Worm (Caenorhabditis elegans) whole organism, L1 larva: ENCODE data around the gene nhr-109.

Source experiments
- aha-1 ChIP-seq: fragments of 150-350 bp; optimal IDR thresholded peaks from 2 replicates; lab custom pipeline; 2014; ENCODE audit warnings: missing biosample characterization, missing genetic modification characterization
- egl-27 ChIP-seq, 2 experiments: fragments of 150-350 bp in 1 of 2; sonication (generic microtip); optimal IDR thresholded peaks; 3 replicates each; lab custom pipeline; 2017 to 2018; ENCODE audit warnings: missing biosample characterization in 2 of 2, missing genetic modification characterization in 2 of 2, missing genetic modification reagents in 2 of 2
- elt-2 ChIP-seq: sonication (generic microtip); optimal IDR thresholded peaks from 2 replicates; lab custom pipeline; 2016; ENCODE audit warnings: missing genetic modification characterization, mild to moderate bottlenecking, inconsistent platforms, missing compliant biosample characterization, missing genetic modification reagents

- TF ChIP-seq elt-2, result no peak
- no peak for TF ChIP-seq egl-27 (tag; optimal IDR thresholded peaks at IDR 0.05; lab: Kevin White, UChicago)
- no peak for TF ChIP-seq aha-1 (tag; lab: Kevin White, UChicago)
Measured at ce11 chrII:4391072-4391471, 42.1 kb upstream of the nhr-109 start.
